Worm (Caenorhabditis elegans): ENCODE data around the gene srx-36.

DNA sequence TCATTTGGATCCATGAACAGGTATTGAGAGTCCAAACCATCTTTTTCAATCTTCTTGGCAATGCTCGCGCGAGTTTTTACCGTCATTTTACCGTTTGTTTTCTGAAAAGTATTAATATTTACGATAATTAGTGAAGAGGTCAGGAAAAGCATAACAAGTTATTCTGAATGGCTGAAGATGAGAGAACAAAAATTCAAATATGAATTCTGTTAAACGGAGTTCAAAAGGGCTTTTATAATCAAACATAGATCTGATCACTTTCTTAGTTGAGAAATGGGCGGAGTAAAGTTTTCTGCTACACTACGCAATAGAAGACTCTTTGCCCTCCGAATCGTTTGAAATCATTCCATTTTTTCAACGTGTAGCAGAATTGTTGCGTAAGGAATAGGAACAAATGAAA is 22.2 kb upstream of the srx-36 start, which contains the start of gene fat-7:
- TF ChIP-seq dao-5 (tag; optimal IDR thresholded peaks at IDR 0.05) (no peak), him-1 (tag; optimal IDR thresholded peaks at IDR 0.05) (no peak)

Data from whole organism, L4/young adult.